Worm (Caenorhabditis elegans): ENCODE measurements around the gene C43D7.8.

Gene C43D7.8

DNA sequence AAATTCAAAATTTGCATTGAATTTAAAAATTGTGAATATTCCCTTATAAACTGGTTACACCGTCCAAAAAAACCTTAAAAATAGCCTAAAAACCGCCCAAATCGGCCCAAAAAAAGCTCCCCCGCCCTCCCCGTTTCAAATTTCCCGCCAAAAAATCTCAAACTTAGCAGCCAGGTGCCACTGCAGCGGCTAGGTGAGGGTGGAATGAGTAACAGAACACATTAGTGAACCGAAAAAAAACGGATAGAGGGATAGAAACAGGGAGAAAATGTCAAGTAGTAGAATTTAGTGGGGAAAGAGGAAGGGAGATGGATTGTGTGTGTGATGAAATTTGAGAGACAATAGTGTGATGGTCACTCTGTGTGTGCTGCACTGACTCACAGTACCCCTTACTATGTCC, 40.7 kb upstream of the C43D7.8 start:
- TF ChIP-seq mdl-1 (tag; optimal IDR thresholded peaks at IDR 0.05) (no peak), nhr-28 (tag; optimal IDR thresholded peaks at IDR 0.05) (no peak), zfp-2 (tag; optimal IDR thresholded peaks at IDR 0.05) (no peak), lim-7 (GFP tag; IDR thresholded peaks at IDR 0.05) (no peak), ceh-44 (GFP tag; IDR thresholded peaks at IDR 0.05) (no peak)

ce11 chrV:19337333-19337732, 26.0 kb upstream of the C43D7.8 start:
- TF ChIP-seq ceh-28 (tag; optimal IDR thresholded peaks at IDR 0.05) = peak; percentile 62
- TF ChIP-seq mdt-29 (GFP tag; IDR thresholded peaks at IDR 0.05) = no peak

- no peak for TF ChIP-seq nhr-111 (GFP tag; optimal IDR thresholded peaks at IDR 0.05)
- peak in 1 of 2 experiments; percentile 13 for TF ChIP-seq unc-62 (GFP tag; optimal IDR thresholded peaks at IDR 0.05 in 1 of 2)
- no peak for TF ChIP-seq unc-62 (tag; optimal IDR thresholded peaks at IDR 0.05)
Measured at ce11 chrV:19329263-19329662, 18.0 kb upstream of the C43D7.8 start, which contains the start of gene fbxb-65. Gene fbxb-65, plus strand, starts transcription at chrV:19329563.

DNA sequence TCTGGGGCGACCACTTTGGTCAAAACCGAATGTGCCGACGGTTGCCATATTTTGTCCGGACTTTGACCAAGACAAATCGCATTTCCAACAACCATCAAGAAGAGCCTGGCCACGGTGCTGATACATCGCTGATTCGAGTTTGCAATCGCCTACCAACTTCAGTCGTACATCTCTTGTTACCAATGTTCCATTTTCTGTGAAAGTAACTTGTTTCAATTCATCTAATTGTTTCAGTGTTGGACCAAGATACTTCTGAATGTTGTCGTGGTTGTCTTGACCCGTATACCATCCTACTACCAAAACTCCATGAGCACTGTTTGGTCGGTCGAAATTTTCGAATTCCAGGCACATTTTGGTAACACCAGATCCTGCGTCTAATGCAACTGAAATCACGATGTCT, 14.1 kb upstream of the C43D7.8 start:
- TF ChIP-seq T26A8.4 (GFP tag; IDR thresholded peaks at IDR 0.05) (no peak), snpc-1.2 (GFP tag; IDR thresholded peaks at IDR 0.05) (no peak), D1046.2 (GFP tag; IDR thresholded peaks at IDR 0.05) (no peak), zfp-3 (GFP tag; conservative IDR thresholded peaks at IDR 0.05) (no peak), ZK337.2 (GFP tag; IDR thresholded peaks at IDR 0.05) (no peak), aha-1 (tag) (peak; percentile 77), mep-1 (tag; optimal IDR thresholded peaks at IDR 0.05) (no peak), nhr-77 (tag; optimal IDR thresholded peaks at IDR 0.05) (no peak), lim-7 (GFP tag; IDR thresholded peaks at IDR 0.05) (0 out of 2 replicates have a peak, but pooled peaks have one; percentile 37), Y75B8A.6 (GFP tag; IDR thresholded peaks at IDR 0.05) (no peak), arid-1 (GFP tag; conservative IDR thresholded peaks at IDR 0.05) (no peak)

- TF ChIP-seq zip-2 (tag; optimal IDR thresholded peaks at IDR 0.05) (no peak), R02D3.7 (tag; optimal IDR thresholded peaks at IDR 0.05) (no peak), nhr-25 (tag; optimal IDR thresholded peaks at IDR 0.05; ENCODE audit: borderline replicate concordance, insufficient read depth) (no peak), lir-3 (tag; optimal IDR thresholded peaks at IDR 0.05) (no peak), ceh-82 (tag; optimal IDR thresholded peaks at IDR 0.05) (no peak), vab-7 (GFP tag; IDR thresholded peaks at IDR 0.05) (no peak), zip-11 (GFP tag; IDR thresholded peaks at IDR 0.05) (no peak), ceh-62 (tag; optimal IDR thresholded peaks at IDR 0.05) (no peak), lin-1 (GFP tag; IDR thresholded peaks at IDR 0.05) (no peak), nhr-41 (GFP tag; IDR thresholded peaks at IDR 0.05) (no peak)
Measured at ce11 chrV:19322387-19322786, 11.1 kb upstream of the C43D7.8 start, which contains the start of gene C43D7.4. Gene C43D7.4, minus strand, starts transcription at chrV:19322487.

- TF ChIP-seq php-3 (GFP tag; IDR thresholded peaks at IDR 0.05) (no peak), dmd-6 (GFP tag; IDR thresholded peaks at IDR 0.05) (peak; percentile 8; the same call in 1 of the 2 replicates), lin-39 (tag; optimal IDR thresholded peaks at IDR 0.05) (no peak), attf-4 (tag; optimal IDR thresholded peaks at IDR 0.05) (no peak), unc-39 (tag; optimal IDR thresholded peaks at IDR 0.05) (no peak), Y5F2A.4 (GFP tag; optimal IDR thresholded peaks at IDR 0.05) (no peak), nhr-111 (GFP tag; optimal IDR thresholded peaks at IDR 0.05) (no peak), unc-62 (GFP tag; optimal IDR thresholded peaks at IDR 0.05 in 1 of 2) (peak in 1 of 2 experiments; percentile 95), unc-62 (tag; optimal IDR thresholded peaks at IDR 0.05) (no peak)
Measured at ce11 chrV:19320385-19320784, 9.1 kb upstream of the C43D7.8 start, which contains the start of gene sdz-6. Gene sdz-6, plus strand, starts transcription at chrV:19320613.

All from whole organism, L4 larva.